Worm (Caenorhabditis elegans) whole organism, mixed stage, embryonic: ENCODE measurements around the gene ptp-5.2.
"Not testable (repeated sequence)": the region's sequence is repeated elsewhere in the genome, so short reads cannot be mapped to it uniquely, and the experiment has no call there.

Source experiments
- M03D4.4 ChIP-seq: sonication (generic microtip); optimal IDR thresholded peaks from 2 replicates; lab custom pipeline; 2017; ENCODE audit warnings: mild to moderate bottlenecking, missing genetic modification characterization, missing compliant biosample characterization
- bed-3 ChIP-seq: fragments of 200-800 bp; sonication (Bioruptor generic); optimal IDR thresholded peaks from 3 replicates; lab custom pipeline; 2018; ENCODE audit warnings: mild to moderate bottlenecking, missing genetic modification characterization, moderate library complexity, missing compliant biosample characterization
- blmp-1 ChIP-seq: fragments of 150-350 bp; optimal IDR thresholded peaks from 2 replicates; lab custom pipeline; 2014; ENCODE audit warnings: missing biosample characterization, missing genetic modification characterization
- ceh-39 ChIP-seq: fragments of 150-350 bp; optimal IDR thresholded peaks from 2 replicates; lab custom pipeline; 2014; ENCODE audit warnings: missing biosample characterization, missing genetic modification characterization
- ceh-43 ChIP-seq: fragments of 200-800 bp; sonication (Bioruptor generic); optimal IDR thresholded peaks from 2 replicates; lab custom pipeline; 2018; ENCODE audit warnings: mild to moderate bottlenecking, missing genetic modification characterization, moderate library complexity, missing compliant biosample characterization
- ceh-83 ChIP-seq: fragments of 200-800 bp; sonication (Bioruptor generic); optimal IDR thresholded peaks from 2 replicates; lab custom pipeline; 2018; ENCODE audit warnings: mild to moderate bottlenecking, missing genetic modification characterization, missing compliant biosample characterization
- ces-1 ChIP-seq: fragments of 150-350 bp; optimal IDR thresholded peaks from 2 replicates; lab custom pipeline; 2014; ENCODE audit warnings: missing biosample characterization, missing genetic modification reagents, missing genetic modification characterization
- drap-1 ChIP-seq: fragments of 200-800 bp; sonication (Bioruptor generic); optimal IDR thresholded peaks from 3 replicates; lab custom pipeline; 2018; ENCODE audit warnings: mild to moderate bottlenecking, missing genetic modification characterization, missing compliant biosample characterization
- elt-1 ChIP-seq: sonication (generic microtip); optimal IDR thresholded peaks from 2 replicates; lab custom pipeline; 2017; ENCODE audit warnings: missing genetic modification characterization, mild to moderate bottlenecking, missing compliant biosample characterization, antibody characterized with exemption, moderate library complexity, borderline replicate concordance; ENCODE audit not compliant: insufficient read depth
- elt-3 ChIP-seq: fragments of 150-350 bp; optimal IDR thresholded peaks from 2 replicates; lab custom pipeline; 2014; ENCODE audit warnings: missing biosample characterization, missing genetic modification characterization
- flh-1 ChIP-seq: fragments of 200-800 bp; sonication (Bioruptor generic); optimal IDR thresholded peaks from 2 replicates; lab custom pipeline; 2018; ENCODE audit warnings: mild to moderate bottlenecking, missing genetic modification characterization, moderate library complexity, missing compliant biosample characterization
- hlh-1 ChIP-seq: fragments of 150-350 bp; optimal IDR thresholded peaks from 2 replicates; lab custom pipeline; 2014; ENCODE audit warnings: missing biosample characterization, missing genetic modification reagents, missing genetic modification characterization
- lin-13 ChIP-seq: fragments of 150-350 bp; optimal IDR thresholded peaks from 2 replicates; lab custom pipeline; 2014; ENCODE audit warnings: missing biosample characterization, missing genetic modification characterization
- lin-32 ChIP-seq: fragments of 200-800 bp; sonication (Bioruptor generic); optimal IDR thresholded peaks from 2 replicates; lab custom pipeline; 2018; ENCODE audit warnings: mild to moderate bottlenecking, missing genetic modification characterization, missing compliant biosample characterization
- mab-5 ChIP-seq: fragments of 150-350 bp; optimal IDR thresholded peaks from 2 replicates; lab custom pipeline; 2014; ENCODE audit warnings: missing biosample characterization, missing genetic modification characterization
- mls-2 ChIP-seq: sonication (generic microtip); optimal IDR thresholded peaks from 2 replicates; lab custom pipeline; 2016; ENCODE audit warnings: mild to moderate bottlenecking, missing genetic modification characterization, moderate library complexity, missing compliant biosample characterization
- nhr-2 ChIP-seq: fragments of 150-350 bp; optimal IDR thresholded peaks from 2 replicates; lab custom pipeline; 2014; ENCODE audit warnings: missing biosample characterization, missing genetic modification characterization
- nhr-237 ChIP-seq: fragments of 150-350 bp; optimal IDR thresholded peaks from 2 replicates; lab custom pipeline; 2014; ENCODE audit warnings: missing biosample characterization, missing genetic modification characterization
- nhr-76 ChIP-seq: sonication (generic microtip); optimal IDR thresholded peaks from 2 replicates; lab custom pipeline; 2017; ENCODE audit warnings: missing biosample characterization, missing genetic modification characterization
- pha-4 ChIP-seq: fragments of 150-350 bp; optimal IDR thresholded peaks from 2 replicates; lab custom pipeline; 2018; ENCODE audit warnings: missing biosample characterization, missing genetic modification reagents, missing genetic modification characterization
- sptf-1 ChIP-seq: sonication (generic microtip); optimal IDR thresholded peaks from 2 replicates; lab custom pipeline; 2017; ENCODE audit warnings: mild to moderate bottlenecking, missing genetic modification characterization, moderate library complexity, missing compliant biosample characterization
- unc-120 ChIP-seq: sonication (generic microtip); optimal IDR thresholded peaks from 2 replicates; lab custom pipeline; 2017; ENCODE audit warnings: missing genetic modification characterization, missing compliant biosample characterization; ENCODE audit not compliant: poor library complexity, severe bottlenecking
- unc-62 ChIP-seq: fragments of 150-350 bp; optimal IDR thresholded peaks from 2 replicates; lab custom pipeline; 2014; ENCODE audit warnings: missing biosample characterization, missing genetic modification reagents, missing genetic modification characterization
- zip-8 ChIP-seq: fragments of 150-350 bp; optimal IDR thresholded peaks from 2 replicates; lab custom pipeline; 2014; ENCODE audit warnings: missing biosample characterization, missing genetic modification characterization
- ztf-11 ChIP-seq: fragments of 150-350 bp; optimal IDR thresholded peaks from 2 replicates; lab custom pipeline; 2014; ENCODE audit warnings: missing biosample characterization, missing genetic modification characterization

Gene ptp-5.2

ce11 chrIV:14792602-14793232 is 32.0 kb upstream of the ptp-5.2 start, which contains the start of gene gdi-1:
TSS of gene gdi-1 (minus strand) at chrIV:14792887.
- TF ChIP-seq nhr-76 (tag; lab: Kevin White, UChicago) (no peak), drap-1 (GFP tag; lab: Kevin White, UChicago) (no peak), flh-1 (GFP tag; lab: Kevin White, UChicago) (no peak), hlh-1 (tag; lab: Kevin White, UChicago) (no peak), M03D4.4 (tag; lab: Kevin White, UChicago) (no peak)

ce11 chrIV:14790579-14790978 is 29.8 kb upstream of the ptp-5.2 start:
- no peak for TF ChIP-seq drap-1 (GFP tag; lab: Kevin White, UChicago)
- peak; percentile 16 for TF ChIP-seq ces-1 (GFP tag; lab: Kevin White, UChicago)

- TF ChIP-seq unc-120 (peak; percentile 16), M03D4.4 (tag; lab: Kevin White, UChicago) (peak; percentile 11), pha-4 (peak; percentile 38), ces-1 (GFP tag; lab: Kevin White, UChicago) (peak; percentile 83), bed-3 (GFP tag; lab: Kevin White, UChicago) (no peak), elt-3 (no peak)
Measured at ce11 chrIV:14786374-14787136, 25.8 kb upstream of the ptp-5.2 start, which contains the start of gene melo-1. TSS of gene melo-1 (plus strand) at chrIV:14787031.

- TF ChIP-seq unc-120 (no peak), ces-1 (GFP tag; lab: Kevin White, UChicago) (peak; percentile 37)
Measured at ce11 chrIV:14784481-14784880, 23.7 kb upstream of the ptp-5.2 start, which contains the start of gene nlp-56. TSS of gene nlp-56 (minus strand) at chrIV:14784737.

- TF ChIP-seq blmp-1 (no peak), elt-1 (tag; lab: Kevin White, UChicago) (no peak), ceh-39 (tag; lab: Kevin White, UChicago) (no peak), pha-4 (no peak), mls-2 (tag; lab: Kevin White, UChicago) (no peak), mab-5 (tag; lab: Kevin White, UChicago) (no peak), ztf-11 (no peak), M03D4.4 (tag; lab: Kevin White, UChicago) (no peak), nhr-2 (tag; lab: Kevin White, UChicago) (no peak), ceh-43 (no peak), lin-32 (GFP tag; lab: Kevin White, UChicago) (no peak), lin-13 (tag; lab: Kevin White, UChicago) (no peak), sptf-1 (no peak), drap-1 (GFP tag; lab: Kevin White, UChicago) (no peak), flh-1 (GFP tag; lab: Kevin White, UChicago) (no peak), bed-3 (GFP tag; lab: Kevin White, UChicago) (no peak), ceh-83 (no peak), zip-8 (no peak), nhr-237 (tag; lab: Kevin White, UChicago) (no peak), unc-62 (GFP tag; lab: Kevin White, UChicago) (no peak)
Measured at ce11 chrIV:14782211-14782610, 21.5 kb upstream of the ptp-5.2 start, which contains the start of gene Y57G11C.1130. TSS of gene Y57G11C.1130 (plus strand) at chrIV:14782511.

ce11 chrIV:14781537-14781936 is 20.8 kb upstream of the ptp-5.2 start, which contains the start of gene Y57G11C.8:
TSS of gene Y57G11C.8 (plus strand) at chrIV:14781837.
- no peak for TF ChIP-seq ceh-43
- TF ChIP-seq zip-8 = no peak
- TF ChIP-seq pha-4 = no peak

ce11 chrIV:14774454-14774853 is 13.7 kb upstream of the ptp-5.2 start, which contains the start of gene Y57G11C.51:
TSS of gene Y57G11C.51 (minus strand) at chrIV:14774554.
- not testable (repeated sequence) for TF ChIP-seq blmp-1; mls-2 (tag; lab: Kevin White, UChicago); pha-4
